Fruit fly (Drosophila melanogaster): Measurements from ENCODE around the gene Saf-B.

The Saf-B gene

DNA sequence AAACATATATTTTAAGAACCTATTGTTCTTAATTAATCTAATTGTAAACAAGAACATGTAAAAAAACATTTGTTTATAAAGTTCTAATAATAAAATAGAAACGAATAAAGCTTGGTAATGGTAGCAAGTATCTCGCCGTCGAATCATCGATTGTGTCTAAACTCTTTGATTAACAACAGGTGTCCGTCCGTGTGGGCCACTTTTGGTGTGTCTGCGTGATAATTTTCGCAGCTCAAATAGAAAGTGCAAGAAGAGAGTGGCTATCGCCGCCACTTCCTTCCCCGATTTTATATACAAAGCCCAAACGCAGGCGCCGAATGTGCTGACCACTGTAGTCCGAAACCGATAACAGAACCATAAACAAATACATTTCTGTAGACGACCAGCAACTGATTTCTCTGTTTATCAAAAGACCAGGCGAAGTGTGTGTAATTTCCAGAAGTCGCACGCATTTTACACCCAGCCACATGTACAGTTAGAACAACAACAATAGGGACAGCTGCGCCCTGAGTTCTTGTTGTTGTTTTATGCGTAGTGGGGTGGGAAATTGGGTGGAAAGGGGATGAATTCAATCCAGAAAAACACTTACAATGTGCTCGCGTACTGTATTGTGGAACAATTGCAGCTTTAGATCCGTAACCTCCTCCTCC lies 4.2 kb upstream of the Saf-B start (continued):
- no peak for TF ChIP-seq CG14014 (GFP tag; IDR thresholded peaks at IDR 0.05)
- no peak for TF ChIP-seq HLH4C (GFP tag; IDR thresholded peaks at IDR 0.05; ENCODE audit: partially characterized antibody)
- 0 out of 2 replicates have a peak, but pooled peaks have one; percentile 29 for TF ChIP-seq sens-2 (GFP tag; IDR thresholded peaks at IDR 0.05)
- no peak for TF ChIP-seq phol (tag; optimal IDR thresholded peaks at IDR 0.05)
- TF ChIP-seq CG1603 (tag; optimal IDR thresholded peaks at IDR 0.05): no peak
- peak; percentile 99 for TF ChIP-seq CG4360 (GFP tag; IDR thresholded peaks at IDR 0.05)
- peak; percentile 71 for TF ChIP-seq Med (GFP tag)
- peak; percentile 32; the same call in 1 of the 2 replicates for TF ChIP-seq Bgb (GFP tag; IDR thresholded peaks at IDR 0.05; ENCODE audit: partially characterized antibody)
- TF ChIP-seq CG2199 (GFP tag; IDR thresholded peaks at IDR 0.05): peak; percentile 79; the same call in 2 of the 3 replicates
- TF ChIP-seq sima (GFP tag; optimal IDR thresholded peaks at IDR 0.05): no peak
- TF ChIP-seq ewg (GFP tag; optimal IDR thresholded peaks at IDR 0.05): peak; percentile 68
- no peak for TF ChIP-seq ap (GFP tag; IDR thresholded peaks at IDR 0.05)
- peak; percentile 87 for TF ChIP-seq kah (GFP tag; optimal IDR thresholded peaks at IDR 0.05)
- no peak for TF ChIP-seq Atf-2 (GFP tag; optimal IDR thresholded peaks at IDR 0.05)
- no peak for TF ChIP-seq jumu (GFP tag; optimal IDR thresholded peaks at IDR 0.05)
- no peak for TF ChIP-seq dm (GFP tag; optimal IDR thresholded peaks at IDR 0.05)
- TF ChIP-seq eyg (GFP tag; optimal IDR thresholded peaks at IDR 0.05): no peak
- TF ChIP-seq Bdp1 (GFP tag; optimal IDR thresholded peaks at IDR 0.05): no peak
- peak; percentile 15 for TF ChIP-seq cad (GFP tag; optimal IDR thresholded peaks at IDR 0.05)
- TF ChIP-seq Sry-β (GFP tag; optimal IDR thresholded peaks at IDR 0.05): no peak
- peak; percentile 15; the same call in 1 of the 3 replicates for TF ChIP-seq CG34422 (GFP tag; IDR thresholded peaks at IDR 0.05)
- peak; percentile 34 for TF ChIP-seq pros (GFP tag; optimal IDR thresholded peaks at IDR 0.05)
- no peak for TF ChIP-seq nmo (GFP tag; optimal IDR thresholded peaks at IDR 0.05)
- no peak for TF ChIP-seq bcd (GFP tag; optimal IDR thresholded peaks at IDR 0.05)
- no peak for TF ChIP-seq en (GFP tag; optimal IDR thresholded peaks at IDR 0.05)
- TF ChIP-seq CG12769 (tag; optimal IDR thresholded peaks at IDR 0.05): peak; percentile 4

DNA sequence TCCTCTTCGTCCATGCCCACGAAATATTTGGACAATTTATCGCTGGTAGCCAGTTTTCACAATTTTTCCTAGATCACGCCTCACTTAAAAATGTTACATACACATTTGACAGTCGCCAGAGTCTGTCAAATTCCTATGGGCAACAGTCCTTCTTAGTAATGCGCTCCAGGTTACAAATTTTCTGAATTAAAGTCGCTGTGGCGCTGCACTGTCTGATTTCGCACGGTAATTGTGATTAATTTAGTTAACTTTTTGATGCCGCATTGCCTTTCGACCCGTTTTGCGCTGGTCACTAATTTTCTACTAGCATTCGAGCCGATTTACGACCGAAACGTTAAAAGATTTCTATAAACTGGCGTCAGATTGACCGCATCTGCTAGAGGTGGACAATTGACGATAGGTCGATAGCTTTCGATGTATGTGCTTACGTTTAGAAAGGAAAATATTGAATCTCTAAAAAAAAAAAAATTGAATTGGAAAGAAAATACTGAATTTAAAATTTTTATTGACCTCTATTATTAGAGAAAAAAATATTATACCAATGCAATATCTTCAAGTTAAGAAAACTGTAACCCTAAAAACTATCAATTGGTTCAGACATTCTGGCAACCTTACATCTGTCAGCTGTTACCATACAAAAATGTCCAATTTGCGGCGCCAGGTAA lies 3.5 kb upstream of the Saf-B start, which contains the start of the genes lili and CG34150:
Gene lili, minus strand, starts transcription at position 376 of the 665 bp plus-strand sequence.
Gene CG34150, plus strand, starts transcription at position 626 of the 665 bp plus-strand sequence.
- peak; percentile 61 for TF ChIP-seq Bdp1 (GFP tag; optimal IDR thresholded peaks at IDR 0.05)
- peak; percentile 10 for TF ChIP-seq CG6765 (GFP tag; optimal IDR thresholded peaks at IDR 0.05)
- TF ChIP-seq btn (GFP tag; optimal IDR thresholded peaks at IDR 0.05): no peak
- TF ChIP-seq CG3065 (GFP tag; optimal IDR thresholded peaks at IDR 0.05): no peak
- 0 out of 2 replicates have a peak, but pooled peaks have one; percentile 47 for TF ChIP-seq ttk (GFP tag; IDR thresholded peaks at IDR 0.05)
- peak; percentile 72 for TF ChIP-seq CG6272 (GFP tag; IDR thresholded peaks at IDR 0.05)
- peak; percentile 78 for TF ChIP-seq CG16813 (GFP tag; IDR thresholded peaks at IDR 0.05; ENCODE audit: partially characterized antibody)
- TF ChIP-seq nom (GFP tag; optimal IDR thresholded peaks at IDR 0.05): peak; percentile 33
- TF ChIP-seq NFAT (GFP tag; IDR thresholded peaks at IDR 0.05): peak; percentile 54; the same call in 1 of the 2 replicates
- peak; percentile 79 for TF ChIP-seq pho (GFP tag; optimal IDR thresholded peaks at IDR 0.05)
- TF ChIP-seq unpg (GFP tag; optimal IDR thresholded peaks at IDR 0.05): peak; percentile 71
- peak; percentile 74 for TF ChIP-seq CG7839 (tag; optimal IDR thresholded peaks at IDR 0.05)
- TF ChIP-seq Side (GFP tag; optimal IDR thresholded peaks at IDR 0.05): peak; percentile 55
- TF ChIP-seq sug (tag; optimal IDR thresholded peaks at IDR 0.05): peak; percentile 82
- no peak for TF ChIP-seq Trl (optimal IDR thresholded peaks at IDR 0.05)
- peak; percentile 80 for TF ChIP-seq Trl (GFP tag; optimal IDR thresholded peaks at IDR 0.05)
- no peak; the same call in 2 of the 3 replicates for TF ChIP-seq zen2 (GFP tag; IDR thresholded peaks at IDR 0.05; ENCODE audit: partially characterized antibody)
- peak; percentile 76 for TF ChIP-seq CG11504 (tag; optimal IDR thresholded peaks at IDR 0.05)
- peak; percentile 57; the same call in 3 of the 4 replicates for TF ChIP-seq Gug (GFP tag; IDR thresholded peaks at IDR 0.05)
- peak; percentile 19 for TF ChIP-seq D19B (GFP tag; optimal IDR thresholded peaks at IDR 0.05)
- no peak for TF ChIP-seq TFAM (GFP tag; optimal IDR thresholded peaks at IDR 0.05)
- peak; percentile 66; the same call in 2 of the 3 replicates for TF ChIP-seq H15 (GFP tag; IDR thresholded peaks at IDR 0.05)
- TF ChIP-seq Tbp (GFP tag; optimal IDR thresholded peaks at IDR 0.05): no peak
- no peak for TF ChIP-seq D (optimal IDR thresholded peaks at IDR 0.05)
- TF ChIP-seq D (GFP tag; optimal IDR thresholded peaks at IDR 0.05): no peak

Measured in whole organism, embryonic.